Worm (Caenorhabditis elegans): Measurements from ENCODE around the gene tmem-184.

tmem-184 gene

ce11 chrX:14671300-14671699 is 35.4 kb downstream of the tmem-184 start:
- TF ChIP-seq unc-62 (GFP tag; optimal IDR thresholded peaks at IDR 0.05) = no peak

- TF ChIP-seq unc-62 (GFP tag; optimal IDR thresholded peaks at IDR 0.05) = no peak
These were observed 42.6 kb downstream of the tmem-184 start, which contains the start of gene C26G2.2 for ce11 chrX:14664028-14664427. Gene C26G2.2 (plus strand): TSS chrX:14664328.

- TF ChIP-seq unc-62 (GFP tag; optimal IDR thresholded peaks at IDR 0.05) = no peak
These were observed 44.2 kb downstream of the tmem-184 start for ce11 chrX:14662460-14662859.

- no peak for TF ChIP-seq unc-62 (GFP tag; optimal IDR thresholded peaks at IDR 0.05)
These were observed 44.7 kb downstream of the tmem-184 start for ce11 chrX:14661918-14662317.

ce11 chrX:14659454-14659853 is 47.2 kb downstream of the tmem-184 start:
- TF ChIP-seq unc-62 (GFP tag; optimal IDR thresholded peaks at IDR 0.05) = no peak

- no peak for TF ChIP-seq unc-62 (GFP tag; optimal IDR thresholded peaks at IDR 0.05)
These were observed 49.2 kb downstream of the tmem-184 start for ce11 chrX:14657445-14657844.

- no peak for TF ChIP-seq unc-62 (GFP tag; optimal IDR thresholded peaks at IDR 0.05)
These were observed 52.0 kb downstream of the tmem-184 start, which contains the start of gene syg-2 for ce11 chrX:14654668-14655067. Gene syg-2 (plus strand): TSS chrX:14654968.
